Worm (Caenorhabditis elegans) whole organism, L4/young adult: ENCODE results near the gene C17B7.8.

ENCODE experiments used
- W03F9.2 ChIP-seq: fragments of 150-350 bp; optimal IDR thresholded peaks from 2 replicates; lab custom pipeline; 2014; ENCODE audit warnings: missing biosample characterization, missing genetic modification characterization
- him-1 ChIP-seq: sonication (generic microtip); optimal IDR thresholded peaks from 2 replicates; lab custom pipeline; 2016; ENCODE audit warnings: missing genotype, missing genetic modification reagents, missing genetic modification characterization, missing compliant biosample characterization

ce11 chrV:3295368-3295767, 28.7 kb downstream of the C17B7.8 start:
- TF ChIP-seq him-1 (no peak), W03F9.2 (tag; lab: Kevin White, UChicago) (no peak)
